Worm (Caenorhabditis elegans) whole organism, L3 larva: Measurements from ENCODE around the gene K11H12.7.

ENCODE experiments used
- ama-1 ChIP-seq: fragments of 150-350 bp; optimal IDR thresholded peaks from 2 replicates; lab custom pipeline; 2018
- ceh-28 ChIP-seq: fragments of 150-350 bp; optimal IDR thresholded peaks from 2 replicates; lab custom pipeline; 2014; ENCODE audit warnings: missing biosample characterization, missing genetic modification reagents, missing genetic modification characterization
- ceh-82 ChIP-seq: fragments of 150-350 bp; optimal IDR thresholded peaks from 2 replicates; lab custom pipeline; 2014; ENCODE audit warnings: missing biosample characterization, missing genetic modification characterization
- egl-27 ChIP-seq: sonication (generic microtip); optimal IDR thresholded peaks from 4 replicates; lab custom pipeline; 2017; ENCODE audit warnings: missing biosample characterization, missing genetic modification reagents, missing genetic modification characterization
- elt-1 ChIP-seq: fragments of 150-350 bp; optimal IDR thresholded peaks from 2 replicates; lab custom pipeline; 2014; ENCODE audit warnings: missing biosample characterization, missing genetic modification characterization
- fos-1 ChIP-seq: fragments of 150-350 bp; optimal IDR thresholded peaks from 2 replicates; lab custom pipeline; 2014; ENCODE audit warnings: missing biosample characterization, missing genetic modification characterization
- lin-15B ChIP-seq: fragments of 150-350 bp; optimal IDR thresholded peaks from 2 replicates; lab custom pipeline; 2014; ENCODE audit warnings: missing biosample characterization, missing genetic modification characterization
- nhr-237 ChIP-seq: fragments of 150-350 bp; optimal IDR thresholded peaks from 2 replicates; lab custom pipeline; 2014; ENCODE audit warnings: missing biosample characterization, missing genetic modification characterization
- nhr-28 ChIP-seq: fragments of 150-350 bp; optimal IDR thresholded peaks from 2 replicates; lab custom pipeline; 2014; ENCODE audit warnings: missing biosample characterization, missing genetic modification characterization
- nhr-43 ChIP-seq: sonication (generic microtip); optimal IDR thresholded peaks from 2 replicates; lab custom pipeline; 2016; ENCODE audit warnings: mild to moderate bottlenecking, missing genetic modification characterization, missing compliant biosample characterization; ENCODE audit not compliant: poor library complexity, severe bottlenecking
- nhr-77 ChIP-seq: fragments of 150-350 bp; optimal IDR thresholded peaks from 2 replicates; lab custom pipeline; 2014; ENCODE audit warnings: missing biosample characterization, missing genetic modification characterization
- pqm-1 ChIP-seq: fragments of 150-350 bp; optimal IDR thresholded peaks from 2 replicates; lab custom pipeline; 2017; ENCODE audit warnings: missing biosample characterization, missing genetic modification characterization, inconsistent platforms
- unc-39 ChIP-seq: sonication (generic microtip); optimal IDR thresholded peaks from 4 replicates; lab custom pipeline; 2017; ENCODE audit warnings: missing biosample characterization, missing genetic modification characterization

ce11 chrIV:631869-632268 is 33.5 kb upstream of the K11H12.7 start:
- TF ChIP-seq ceh-82 (tag; lab: Kevin White, UChicago): no peak
- TF ChIP-seq ama-1 (lab: Kevin White, UChicago): no peak
- no peak for TF ChIP-seq fos-1 (tag; lab: Kevin White, UChicago)
- TF ChIP-seq ceh-28 (tag; lab: Kevin White, UChicago): no peak
- no peak for TF ChIP-seq nhr-28 (tag; lab: Kevin White, UChicago)
- no peak for TF ChIP-seq nhr-237 (tag; lab: Kevin White, UChicago)
- TF ChIP-seq egl-27 (tag; lab: Kevin White, UChicago): no peak
- TF ChIP-seq nhr-43 (tag; lab: Kevin White, UChicago): no peak
- no peak for TF ChIP-seq elt-1 (tag; lab: Kevin White, UChicago)
- TF ChIP-seq nhr-77: no peak
- TF ChIP-seq unc-39 (tag; lab: Kevin White, UChicago): no peak
- TF ChIP-seq lin-15B: no peak
- TF ChIP-seq pqm-1 (tag; lab: Kevin White, UChicago): no peak
